Fruit fly (Drosophila melanogaster): ENCODE data around the gene CG10859.

- TF ChIP-seq CG9948 (tag; optimal IDR thresholded peaks at IDR 0.05), result no peak
- no peak for TF ChIP-seq fd96Ca (GFP tag; IDR thresholded peaks at IDR 0.05)
- no peak for TF ChIP-seq CG8301 (tag; optimal IDR thresholded peaks at IDR 0.05)
- no peak for TF ChIP-seq CG32121 (GFP tag; IDR thresholded peaks at IDR 0.05)
- no peak for TF ChIP-seq CG34367 (tag; optimal IDR thresholded peaks at IDR 0.05)
- no peak for TF ChIP-seq gl (tag; optimal IDR thresholded peaks at IDR 0.05)
- TF ChIP-seq Pif1B (GFP tag; optimal IDR thresholded peaks at IDR 0.05), result no peak
- TF ChIP-seq CG14655 (GFP tag; optimal IDR thresholded peaks at IDR 0.05), result no peak
- TF ChIP-seq EcR (GFP tag; optimal IDR thresholded peaks at IDR 0.05), result no peak
- no peak for TF ChIP-seq CG4496 (GFP tag; IDR thresholded peaks at IDR 0.05)
- TF ChIP-seq Snoo (tag; optimal IDR thresholded peaks at IDR 0.05), result peak; percentile 38
- TF ChIP-seq D1 (tag; optimal IDR thresholded peaks at IDR 0.05), result no peak
- no peak for TF ChIP-seq CG8159 (tag; optimal IDR thresholded peaks at IDR 0.05)
- no peak for TF ChIP-seq Pif1A (GFP tag; optimal IDR thresholded peaks at IDR 0.05)
Measured at dm6 chr2L:13370762-13371161, 27.7 kb downstream of the CG10859 start, which contains the start of gene ND-B22.

Measured in whole organism, pupa.